Worm (Caenorhabditis elegans): ENCODE measurements around the gene Y105C5A.12.
A peak's percentile ranks its signal among the peaks of the same experiment; 100 is the strongest.
"Not testable (repeated sequence)": the region's sequence is repeated elsewhere in the genome, so short reads cannot be mapped to it uniquely, and the experiment has no call there.

The Y105C5A.12 gene

DNA sequence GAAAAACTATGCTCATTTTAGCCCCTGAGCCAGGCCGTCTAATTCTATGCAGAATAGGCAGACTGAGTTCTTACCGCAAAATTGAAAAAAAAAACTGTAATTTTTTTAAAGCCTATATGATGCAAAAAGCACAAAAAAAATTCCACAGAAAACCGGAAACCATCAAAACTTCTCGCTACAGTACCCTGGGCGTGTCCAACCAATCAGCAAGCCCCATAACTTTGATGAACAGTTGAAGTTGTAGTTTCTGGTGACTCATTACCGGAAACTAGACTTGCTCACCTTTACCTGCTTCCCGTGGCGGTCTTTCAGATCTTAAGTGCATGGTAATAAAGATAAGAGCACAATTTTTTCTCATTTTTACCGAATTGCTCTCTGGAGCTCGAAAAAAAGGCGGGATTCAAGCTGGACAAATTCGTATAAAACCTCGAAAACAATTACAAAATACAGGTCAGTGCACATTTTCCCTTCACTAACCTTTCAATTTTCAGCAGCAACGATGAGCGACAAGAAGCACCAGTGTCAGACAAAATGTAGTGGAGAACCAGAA lies 7.3 kb downstream of the Y105C5A.12 start, which contains the start of gene Y105C5A.1274:
Gene Y105C5A.1274, plus strand, starts transcription at position 500 of the 550 bp plus-strand sequence.
- not testable (repeated sequence) for TF ChIP-seq dmd-4, ceh-82, elt-1 (tag; optimal IDR thresholded peaks at IDR 0.05)

DNA sequence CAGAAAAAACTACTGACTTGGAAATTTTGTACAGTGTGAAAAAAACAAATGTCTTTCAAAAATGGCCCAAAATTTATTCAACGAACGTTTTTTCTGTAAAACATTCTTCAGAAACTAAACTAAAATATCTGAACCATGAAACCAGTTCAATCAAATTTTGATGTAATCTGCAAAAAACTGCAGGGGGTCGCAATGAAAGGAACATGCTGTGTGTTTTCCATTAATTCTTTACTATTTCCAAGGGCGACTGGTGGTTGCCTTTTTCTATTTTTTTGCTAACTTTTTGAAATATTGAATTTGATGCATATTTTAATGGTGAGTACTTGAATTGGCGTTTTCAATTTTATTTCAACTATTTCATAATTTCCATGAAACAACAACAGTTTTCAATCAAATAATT lies 10.4 kb downstream of the Y105C5A.12 start, which contains the start of gene Y105C5A.9:
Gene Y105C5A.9, plus strand, starts transcription at position 301 of the 400 bp plus-strand sequence.
- TF ChIP-seq dmd-4 (tag; optimal IDR thresholded peaks at IDR 0.05): no peak
- TF ChIP-seq lin-39 (tag; optimal IDR thresholded peaks at IDR 0.05): no peak
- TF ChIP-seq gmeb-1 (tag; optimal IDR thresholded peaks at IDR 0.05): no peak
- TF ChIP-seq sem-4 (tag; optimal IDR thresholded peaks at IDR 0.05): no peak

DNA sequence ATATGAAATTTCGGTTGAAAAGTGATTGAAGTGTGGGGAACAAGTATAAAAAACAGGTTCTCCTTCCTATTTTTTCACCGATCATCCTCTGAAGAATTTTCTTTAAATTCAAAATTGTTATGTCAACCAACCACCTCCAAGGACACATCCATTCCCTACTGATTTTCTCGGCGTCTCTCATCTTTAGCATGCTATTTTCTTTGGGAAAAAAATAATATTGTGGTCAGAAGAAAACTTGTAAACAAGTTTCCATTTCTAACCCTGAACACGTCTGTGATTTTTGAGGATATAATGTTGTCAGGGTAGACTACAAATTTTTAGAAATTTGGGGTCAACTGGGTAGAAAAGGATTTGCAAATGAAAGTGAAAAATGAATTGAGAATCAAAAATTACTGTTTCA lies 23.9 kb downstream of the Y105C5A.12 start:
- no peak for TF ChIP-seq sma-9 (GFP tag; optimal IDR thresholded peaks at IDR 0.05)
- no peak for TF ChIP-seq sma-9 (tag; optimal IDR thresholded peaks at IDR 0.05)
- TF ChIP-seq nhr-12 (tag; optimal IDR thresholded peaks at IDR 0.05): no peak
- no peak for TF ChIP-seq zag-1 (tag; optimal IDR thresholded peaks at IDR 0.05)
- peak; percentile 45 for TF ChIP-seq nhr-25 (tag; optimal IDR thresholded peaks at IDR 0.05)
- no peak for TF ChIP-seq F13H6.1 (tag; optimal IDR thresholded peaks at IDR 0.05)
- no peak for TF ChIP-seq alr-1 (tag; optimal IDR thresholded peaks at IDR 0.05)
- no peak for TF ChIP-seq nhr-21 (tag; optimal IDR thresholded peaks at IDR 0.05)
- TF ChIP-seq lin-13 (GFP tag; optimal IDR thresholded peaks at IDR 0.05): no peak
- TF ChIP-seq lin-11 (tag; optimal IDR thresholded peaks at IDR 0.05): no peak
- TF ChIP-seq R02D3.7 (tag; optimal IDR thresholded peaks at IDR 0.05): no peak
- no peak for TF ChIP-seq nhr-237 (tag; optimal IDR thresholded peaks at IDR 0.05)
- no peak for TF ChIP-seq skn-1 (tag; optimal IDR thresholded peaks at IDR 0.05)
- no peak for TF ChIP-seq unc-39 (tag; optimal IDR thresholded peaks at IDR 0.05)
- TF ChIP-seq unc-55 (GFP tag; optimal IDR thresholded peaks at IDR 0.05): no peak
- peak; percentile 7 for TF ChIP-seq gmeb-1 (tag; optimal IDR thresholded peaks at IDR 0.05)
- no peak for TF ChIP-seq nhr-10 (tag; optimal IDR thresholded peaks at IDR 0.05)
- TF ChIP-seq mdl-1 (tag; optimal IDR thresholded peaks at IDR 0.05): no peak

DNA sequence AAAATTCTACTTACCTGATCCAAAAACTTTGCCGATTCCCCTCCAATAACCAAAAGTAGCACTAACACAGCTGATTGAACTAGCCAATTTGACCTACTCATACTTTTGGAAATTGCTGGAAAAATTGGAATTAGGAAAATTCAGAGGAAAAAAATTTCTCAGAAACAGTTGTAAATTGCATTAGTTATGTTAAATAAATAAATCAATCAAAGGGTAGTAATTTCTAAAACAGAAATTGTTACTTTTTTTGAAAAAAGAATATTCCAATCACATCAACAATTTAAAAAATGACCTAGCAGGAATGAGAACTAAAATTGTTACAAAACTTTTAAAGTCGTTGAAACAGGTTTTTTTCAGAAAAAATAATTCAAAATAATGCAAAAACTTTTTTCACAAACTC lies 24.6 kb downstream of the Y105C5A.12 start, which contains the start of gene Y105C5A.8:
Gene Y105C5A.8, minus strand, starts transcription at position 101 of the 400 bp plus-strand sequence.
- TF ChIP-seq nhr-77 (tag; optimal IDR thresholded peaks at IDR 0.05) (no peak), unc-62 (GFP tag; optimal IDR thresholded peaks at IDR 0.05) (no peak), mdl-1 (tag; optimal IDR thresholded peaks at IDR 0.05) (no peak), egl-27 (tag; optimal IDR thresholded peaks at IDR 0.05) (no peak), nhr-12 (tag; optimal IDR thresholded peaks at IDR 0.05) (no peak), skn-1 (tag; optimal IDR thresholded peaks at IDR 0.05) (no peak)

DNA sequence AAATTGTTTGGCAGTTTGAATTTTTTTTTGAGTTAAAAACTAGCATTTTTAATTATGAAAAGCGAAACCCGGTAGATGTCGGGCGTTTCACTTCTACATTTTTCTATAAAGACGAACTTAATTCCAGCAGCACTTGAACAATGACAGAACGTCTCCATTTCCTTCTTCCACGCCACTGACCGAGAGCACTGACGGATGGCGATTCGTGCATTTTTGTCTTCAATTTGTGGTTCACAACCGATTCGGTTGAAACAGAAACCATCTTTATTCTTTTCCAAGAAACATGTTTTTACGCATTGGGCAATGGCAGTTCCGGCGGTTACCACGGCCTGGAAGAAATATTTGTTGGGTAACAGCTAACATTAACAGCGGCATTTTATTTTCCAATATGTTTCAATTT lies 28.5 kb downstream of the Y105C5A.12 start:
- TF ChIP-seq skn-1 (tag; optimal IDR thresholded peaks at IDR 0.05): no peak
- TF ChIP-seq ceh-82 (tag; optimal IDR thresholded peaks at IDR 0.05): no peak
- no peak for TF ChIP-seq ztf-4 (tag; optimal IDR thresholded peaks at IDR 0.05)
- TF ChIP-seq nhr-21 (tag; optimal IDR thresholded peaks at IDR 0.05): no peak
- no peak for TF ChIP-seq nhr-23 (tag; optimal IDR thresholded peaks at IDR 0.05)
- no peak for TF ChIP-seq nhr-25 (tag; optimal IDR thresholded peaks at IDR 0.05)
- no peak for TF ChIP-seq egl-27 (tag; optimal IDR thresholded peaks at IDR 0.05)
- TF ChIP-seq fos-1 (tag; optimal IDR thresholded peaks at IDR 0.05): no peak
- TF ChIP-seq elt-1 (tag; optimal IDR thresholded peaks at IDR 0.05): no peak
- no peak for TF ChIP-seq crh-2 (tag; optimal IDR thresholded peaks at IDR 0.05)

DNA sequence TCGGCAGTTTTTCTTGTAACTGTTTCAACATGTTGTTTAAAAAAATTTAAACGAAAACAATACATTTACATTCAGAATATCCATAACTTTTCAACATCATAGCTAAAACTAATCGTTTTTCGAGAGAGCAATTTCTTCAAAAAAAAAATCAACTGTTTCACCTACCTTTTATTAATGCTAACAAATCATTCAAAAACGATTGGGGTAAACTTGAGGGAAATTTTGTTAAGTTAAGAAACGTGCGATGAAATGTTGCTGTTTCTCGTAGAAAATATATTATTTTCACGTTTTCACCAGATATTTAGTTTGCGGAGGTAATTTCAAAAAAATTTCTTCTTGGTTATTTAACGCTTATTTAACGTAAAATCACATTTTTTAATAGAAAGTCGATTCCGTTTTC lies 35.2 kb downstream of the Y105C5A.12 start:
- TF ChIP-seq sma-9 (GFP tag; optimal IDR thresholded peaks at IDR 0.05): no peak
- no peak for TF ChIP-seq sma-9 (tag; optimal IDR thresholded peaks at IDR 0.05)
- no peak for TF ChIP-seq C34F6.9 (tag; optimal IDR thresholded peaks at IDR 0.05)
- no peak for TF ChIP-seq mdl-1 (tag; optimal IDR thresholded peaks at IDR 0.05)
- TF ChIP-seq F13H6.1 (tag; optimal IDR thresholded peaks at IDR 0.05): no peak
- no peak for TF ChIP-seq Y55F3AM.14 (GFP tag; optimal IDR thresholded peaks at IDR 0.05)
- TF ChIP-seq nhr-11 (tag; optimal IDR thresholded peaks at IDR 0.05): no peak
- TF ChIP-seq R02D3.7 (tag; optimal IDR thresholded peaks at IDR 0.05): no peak
- TF ChIP-seq ceh-16 (tag; optimal IDR thresholded peaks at IDR 0.05): no peak
- TF ChIP-seq peb-1 (tag; optimal IDR thresholded peaks at IDR 0.05): no peak
- TF ChIP-seq unc-55 (GFP tag; optimal IDR thresholded peaks at IDR 0.05): no peak
- TF ChIP-seq gmeb-1 (tag; optimal IDR thresholded peaks at IDR 0.05): no peak
- TF ChIP-seq elt-1 (tag; optimal IDR thresholded peaks at IDR 0.05): no peak
